Fruit fly (Drosophila melanogaster) whole organism, embryonic: ENCODE results near the gene cbt.

Experiments
- Atf-2 ChIP-seq: fragments of 200-800 bp; sonication (Bioruptor generic); optimal IDR thresholded peaks from 2 replicates; lab custom pipeline; 2016; ENCODE audit warnings: missing biosample characterization, missing genetic modification characterization
- Bgb ChIP-seq: fragments of 200-800 bp; sonication (Bioruptor generic); IDR thresholded peaks from 2 replicates; pipeline ENCODE4 v1.3.6; 2022; ENCODE audit warnings: missing biosample characterization, missing genetic modification characterization; ENCODE audit not compliant: partially characterized antibody
- Blimp-1 ChIP-seq: fragments of 200-800 bp; sonication (Bioruptor generic); optimal IDR thresholded peaks from 3 replicates; lab custom pipeline; 2018; ENCODE audit warnings: missing biosample characterization, missing genetic modification characterization, mild to moderate bottlenecking, moderate library complexity, missing genetic modification reagents
- CG11504 ChIP-seq: fragments of 200-800 bp; sonication (Bioruptor generic); optimal IDR thresholded peaks from 3 replicates; lab custom pipeline; 2019; ENCODE audit warnings: missing biosample characterization, mild to moderate bottlenecking, missing genetic modification characterization, moderate library complexity
- CG1233 ChIP-seq: fragments of 200-800 bp; sonication (Bioruptor generic); optimal IDR thresholded peaks from 4 replicates; lab custom pipeline; 2018; ENCODE audit warnings: missing biosample characterization, mild to moderate bottlenecking, missing genetic modification characterization
- CG13123 ChIP-seq: fragments of 200-800 bp; sonication (Bioruptor generic); optimal IDR thresholded peaks from 2 replicates; lab custom pipeline; 2016; ENCODE audit warnings: missing biosample characterization, missing genetic modification characterization
- CG13624 ChIP-seq: fragments of 200-800 bp; sonication (Bioruptor generic); optimal IDR thresholded peaks from 2 replicates; lab custom pipeline; 2016; ENCODE audit warnings: missing biosample characterization, missing genetic modification characterization
- CG15479 ChIP-seq: fragments of 200-800 bp; sonication (Bioruptor generic); optimal IDR thresholded peaks from 3 replicates; lab custom pipeline; 2019; ENCODE audit warnings: missing biosample characterization, mild to moderate bottlenecking, missing genetic modification characterization, moderate library complexity
- CG17568 ChIP-seq: fragments of 200-800 bp; sonication (Bioruptor generic); optimal IDR thresholded peaks from 2 replicates; lab custom pipeline; 2018; ENCODE audit warnings: missing biosample characterization, mild to moderate bottlenecking, missing genetic modification characterization, moderate library complexity
- CG17829 ChIP-seq: fragments of 200-800 bp; optimal IDR thresholded peaks from 2 replicates; lab custom pipeline; 2019; ENCODE audit warnings: missing biosample characterization, mild to moderate bottlenecking, missing genetic modification characterization, moderate library complexity
- CG2199 ChIP-seq: fragments of 200-800 bp; sonication (Bioruptor generic); IDR thresholded peaks from 3 replicates; pipeline ENCODE4 v1.3.6; 2022; ENCODE audit warnings: missing biosample characterization, missing genetic modification characterization
- CG31365 ChIP-seq: fragments of 200-800 bp; sonication (Bioruptor generic); optimal IDR thresholded peaks from 2 replicates; lab custom pipeline; 2018; ENCODE audit warnings: missing biosample characterization, mild to moderate bottlenecking, missing genetic modification characterization
- CG6765 ChIP-seq: fragments of 200-800 bp; sonication (Bioruptor generic); optimal IDR thresholded peaks from 3 replicates; lab custom pipeline; 2017; ENCODE audit warnings: missing biosample characterization, mild to moderate bottlenecking, missing genetic modification characterization
- CG7271 ChIP-seq: fragments of 200-800 bp; sonication (Bioruptor generic); optimal IDR thresholded peaks from 2 replicates; lab custom pipeline; 2018; ENCODE audit warnings: missing biosample characterization, mild to moderate bottlenecking, missing genetic modification characterization, moderate library complexity
- CG7786 ChIP-seq: fragments of 200-800 bp; sonication (Bioruptor generic); optimal IDR thresholded peaks from 2 replicates; lab custom pipeline; 2016; ENCODE audit warnings: missing biosample characterization, missing genetic modification characterization
- CG8944 ChIP-seq: fragments of 200-800 bp; sonication (Bioruptor generic); optimal IDR thresholded peaks from 3 replicates; lab custom pipeline; 2016; ENCODE audit warnings: missing biosample characterization, missing genetic modification characterization
- CG9876 ChIP-seq: fragments of 200-800 bp; sonication (Bioruptor generic); optimal IDR thresholded peaks from 2 replicates; lab custom pipeline; 2016; ENCODE audit warnings: missing biosample characterization, missing genetic modification characterization
- Chrac-16 ChIP-seq: fragments of 200-800 bp; sonication (Bioruptor generic); optimal IDR thresholded peaks from 3 replicates; lab custom pipeline; 2016; ENCODE audit warnings: missing biosample characterization, missing genetic modification characterization
- D19A ChIP-seq: fragments of 200-800 bp; optimal IDR thresholded peaks from 3 replicates; lab custom pipeline; 2019; ENCODE audit warnings: missing biosample characterization, mild to moderate bottlenecking, missing genetic modification characterization, moderate library complexity
- Deaf1 ChIP-seq: fragments of 200-800 bp; optimal IDR thresholded peaks from 3 replicates; lab custom pipeline; 2019; ENCODE audit warnings: missing biosample characterization, mild to moderate bottlenecking, missing genetic modification characterization, moderate library complexity
- Dek ChIP-seq: fragments of 200-800 bp; sonication (Bioruptor generic); optimal IDR thresholded peaks from 3 replicates; lab custom pipeline; 2019; ENCODE audit warnings: missing biosample characterization, mild to moderate bottlenecking, missing genetic modification characterization, moderate library complexity
- Kr ChIP-seq: fragments of 200-800 bp; sonication (Bioruptor generic); optimal IDR thresholded peaks from 2 replicates; lab custom pipeline; 2017; ENCODE audit warnings: missing biosample characterization, mild to moderate bottlenecking, missing genetic modification characterization
- Med ChIP-seq: fragments of 200-800 bp; sonication (Bioruptor generic); peaks from one replicate; lab custom pipeline; 2016; ENCODE audit warnings: missing biosample characterization, missing genetic modification characterization, mild to moderate bottlenecking, inconsistent platforms, moderate library complexity
- Pdp1 ChIP-seq, 2 experiments: fragments of 200-800 bp; sonication (Bioruptor generic); optimal IDR thresholded peaks; 3 replicates each; lab custom pipeline; 2016; ENCODE audit warnings: missing biosample characterization in 2 of 2, missing genetic modification characterization in 2 of 2, mild to moderate bottlenecking in 1 of 2, moderate library complexity in 1 of 2
- Sox102F ChIP-seq: fragments of 200-800 bp; sonication (Bioruptor generic); optimal IDR thresholded peaks from 2 replicates; lab custom pipeline; 2018; ENCODE audit warnings: missing biosample characterization, mild to moderate bottlenecking, missing genetic modification characterization, moderate library complexity
- ab ChIP-seq: fragments of 200-800 bp; sonication (Bioruptor generic); optimal IDR thresholded peaks from 2 replicates; lab custom pipeline; 2016; ENCODE audit warnings: missing biosample characterization, missing genetic modification characterization
- abd-A ChIP-seq: fragments of 200-800 bp; sonication (Bioruptor generic); optimal IDR thresholded peaks from 3 replicates; lab custom pipeline; 2019; ENCODE audit warnings: missing biosample characterization, mild to moderate bottlenecking, missing genetic modification characterization, moderate library complexity
- cad ChIP-seq: fragments of >200 bp; optimal IDR thresholded peaks from 2 replicates; lab custom pipeline; 2017; ENCODE audit warnings: missing biosample characterization, missing genetic modification characterization
- chinmo ChIP-seq: fragments of 200-800 bp; sonication (Bioruptor generic); IDR thresholded peaks from 4 replicates; pipeline ENCODE4 v1.3.6; 2022; ENCODE audit warnings: missing biosample characterization, missing genetic modification characterization; ENCODE audit not compliant: partially characterized antibody
- crol ChIP-seq: fragments of 200-800 bp; sonication (Bioruptor generic); IDR thresholded peaks from 2 replicates; pipeline ENCODE4 v1.3.6; 2022; ENCODE audit warnings: missing biosample characterization, missing genetic modification characterization
- dm ChIP-seq: fragments of 200-800 bp; sonication (Bioruptor generic); optimal IDR thresholded peaks from 3 replicates; lab custom pipeline; 2016; ENCODE audit warnings: missing biosample characterization, missing genetic modification characterization
- gcm ChIP-seq: fragments of 200-800 bp; sonication (Bioruptor generic); optimal IDR thresholded peaks from 2 replicates; lab custom pipeline; 2019; ENCODE audit warnings: missing biosample characterization, mild to moderate bottlenecking, missing genetic modification characterization, moderate library complexity
- grn ChIP-seq: fragments of 200-800 bp; sonication (Bioruptor generic); optimal IDR thresholded peaks from 3 replicates; lab custom pipeline; 2017; ENCODE audit warnings: missing biosample characterization, missing genetic modification characterization
- kni ChIP-seq: fragments of 200-800 bp; sonication (Bioruptor generic); optimal IDR thresholded peaks from 3 replicates; lab custom pipeline; 2017; ENCODE audit warnings: mild to moderate bottlenecking, missing biosample characterization, missing genetic modification reagents, missing genetic modification characterization
- lov ChIP-seq, 2 experiments: fragments of 200-800 bp in 1 of 2; fragments of >200 bp in 1 of 2; sonication (Bioruptor generic) in 1 of 2; IDR thresholded peaks in 1 of 2; optimal IDR thresholded peaks in 1 of 2; 2 replicates in 1 of 2; 3 replicates in 1 of 2; pipeline versions ENCODE4 v1.3.6 to Lab custom; 2017 to 2022; ENCODE audit warnings: missing biosample characterization in 1 of 2, missing genetic modification characterization in 1 of 2
- nerfin-1 ChIP-seq: fragments of 200-800 bp; sonication (Bioruptor generic); optimal IDR thresholded peaks from 3 replicates; lab custom pipeline; 2019; ENCODE audit warnings: missing biosample characterization, mild to moderate bottlenecking, missing genetic modification characterization, moderate library complexity
- nerfin-2 ChIP-seq: fragments of 200-800 bp; sonication (Bioruptor generic); IDR thresholded peaks from 2 replicates; pipeline ENCODE4 v1.3.6; 2022; ENCODE audit warnings: missing biosample characterization, missing genetic modification characterization; ENCODE audit not compliant: partially characterized antibody
- odd ChIP-seq: fragments of 200-800 bp; sonication (Bioruptor generic); optimal IDR thresholded peaks from 2 replicates; lab custom pipeline; 2017; ENCODE audit warnings: missing biosample characterization, mild to moderate bottlenecking, missing genetic modification characterization
- pita ChIP-seq: fragments of 200-800 bp; sonication (Bioruptor generic); optimal IDR thresholded peaks from 2 replicates; lab custom pipeline; 2017; ENCODE audit warnings: missing biosample characterization, mild to moderate bottlenecking, missing genetic modification characterization
- pros ChIP-seq: fragments of 200-800 bp; sonication (Bioruptor generic); optimal IDR thresholded peaks from 3 replicates; lab custom pipeline; 2019; ENCODE audit warnings: missing biosample characterization, mild to moderate bottlenecking, missing genetic modification characterization, moderate library complexity
- shn ChIP-seq: fragments of 200-800 bp; sonication (Bioruptor generic); optimal IDR thresholded peaks from 3 replicates; lab custom pipeline; 2016; ENCODE audit warnings: missing biosample characterization, missing genetic modification characterization
- tll ChIP-seq, 2 experiments: fragments of 200-800 bp in 1 of 2; fragments of >200 bp in 1 of 2; sonication (Bioruptor generic) in 1 of 2; optimal IDR thresholded peaks; 2 replicates each; lab custom pipeline; 2017 to 2019; ENCODE audit warnings: missing biosample characterization in 2 of 2, missing genetic modification characterization in 2 of 2, mild to moderate bottlenecking in 1 of 2, moderate library complexity in 1 of 2
- tup ChIP-seq: fragments of 200-800 bp; sonication (Bioruptor generic); optimal IDR thresholded peaks from 2 replicates; lab custom pipeline; 2016; ENCODE audit warnings: missing biosample characterization, mild to moderate bottlenecking, missing genetic modification characterization, moderate library complexity
- zen ChIP-seq: fragments of 200-800 bp; sonication (Bioruptor generic); optimal IDR thresholded peaks from 3 replicates; lab custom pipeline; 2018; ENCODE audit warnings: missing biosample characterization, mild to moderate bottlenecking, missing genetic modification characterization, moderate library complexity

cbt gene

DNA sequence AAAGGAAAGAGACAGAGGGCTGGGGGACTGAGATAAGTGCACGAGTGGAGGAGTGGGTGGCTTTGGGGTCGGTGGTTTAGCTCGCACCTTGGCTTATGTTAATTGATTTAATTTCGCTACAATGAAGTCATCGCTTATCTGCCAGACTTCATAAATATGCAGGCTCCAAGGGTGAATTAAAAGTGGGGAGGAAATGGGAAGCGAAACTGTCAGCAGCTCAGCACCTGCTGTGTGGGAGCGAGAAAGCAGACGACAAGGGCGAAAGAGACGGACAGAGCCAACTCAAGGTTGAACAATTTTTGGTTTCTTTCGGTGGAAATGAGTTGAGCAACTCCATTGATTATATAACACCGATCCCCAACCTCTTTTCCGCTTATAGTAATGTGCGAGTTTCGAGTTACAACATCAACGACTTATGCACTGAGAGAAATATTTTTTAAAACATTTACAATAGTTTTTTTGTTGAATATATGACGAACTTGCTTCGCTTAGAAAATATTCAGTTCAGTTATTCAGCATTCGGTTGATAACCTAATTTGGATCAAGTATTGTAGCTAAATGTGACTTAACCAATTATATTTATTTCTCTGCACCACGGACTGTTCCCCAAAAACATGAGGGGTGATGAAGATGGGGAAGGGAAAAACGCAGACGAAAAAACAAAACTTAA, 41.0 kb upstream of the cbt start (continued):
- TF ChIP-seq CG9876, result peak; percentile 30
- no peak for TF ChIP-seq pita (GFP tag; lab: Kevin White, UChicago)
- no peak for TF ChIP-seq CG6765 (GFP tag; lab: Kevin White, UChicago)
- TF ChIP-seq CG17568, result peak; percentile 82
- peak; percentile 96 for TF ChIP-seq Sox102F (GFP tag; lab: Kevin White, UChicago)
- peak; percentile 70 for TF ChIP-seq shn (GFP tag; lab: Kevin White, UChicago)
- TF ChIP-seq D19A (tag; lab: Kevin White, UChicago), result peak; percentile 91
- no peak for TF ChIP-seq Bgb (GFP tag; lab: Robert Waterston, UW)
- TF ChIP-seq CG1233 (GFP tag; lab: Kevin White, UChicago), result peak; percentile 33

DNA sequence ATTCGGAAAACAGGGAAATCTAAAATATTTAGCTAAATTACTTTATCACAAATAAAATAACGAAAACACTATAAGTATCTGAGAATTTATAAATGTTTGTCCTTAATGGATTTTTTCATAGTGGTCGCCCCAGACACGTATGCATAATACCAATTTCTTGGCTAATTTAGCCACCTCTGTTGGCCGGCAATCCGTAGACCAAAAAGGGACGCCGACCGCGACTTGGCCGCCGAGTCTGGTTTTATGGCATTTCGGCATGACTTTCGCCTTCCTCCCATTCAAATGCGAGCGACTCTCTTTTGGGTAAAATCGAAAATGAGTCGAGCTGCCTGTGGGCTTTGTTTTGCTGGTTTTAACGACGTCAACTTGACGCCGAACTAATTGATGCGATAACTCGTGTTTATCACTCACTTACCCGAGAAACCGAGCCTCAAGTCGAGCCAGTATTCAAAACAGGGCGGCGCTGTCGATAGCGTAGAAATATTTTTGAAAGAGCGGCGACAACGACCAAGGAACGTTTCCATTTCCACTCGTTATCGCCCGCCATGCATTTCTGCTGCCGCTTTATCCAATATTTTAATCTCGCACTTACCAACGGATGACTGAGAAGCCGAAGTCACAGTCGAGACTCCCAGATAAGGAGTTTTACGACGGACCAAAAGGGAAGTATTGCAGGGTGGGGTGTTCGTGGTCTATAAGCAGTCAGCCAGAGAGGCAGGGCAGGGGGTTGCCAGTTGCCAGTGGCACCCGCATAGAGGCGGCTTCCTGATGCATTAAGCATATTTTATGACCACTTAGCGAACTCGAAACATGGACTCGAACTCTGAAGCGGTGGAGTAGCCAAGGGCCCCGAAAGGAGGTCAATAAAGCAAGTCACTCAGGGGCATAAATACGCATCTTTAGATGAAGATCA, 39.7 kb upstream of the cbt start:
- TF ChIP-seq CG15479 (GFP tag; lab: Kevin White, UChicago) (peak; percentile 57), odd (GFP tag; lab: Kevin White, UChicago) (peak; percentile 30), tll (GFP tag; optimal IDR thresholded peaks at IDR 0.05; lab: Kevin White, UChicago) (peak in 1 of 2 experiments; percentile 67), CG7786 (GFP tag; lab: Kevin White, UChicago) (no peak), gcm (peak; percentile 58), Med (GFP tag; lab: Kevin White, UChicago) (peak; percentile 59), CG31365 (tag; lab: Kevin White, UChicago) (no peak), crol (peak; percentile 69), nerfin-2 (GFP tag; lab: Robert Waterston, UW) (no peak), chinmo (0 out of 4 replicates have a peak, but pooled peaks have one; percentile 49), CG2199 (GFP tag; lab: Robert Waterston, UW) (0 out of 3 replicates have a peak, but pooled peaks have one; percentile 57), Blimp-1 (GFP tag; lab: Kevin White, UChicago) (peak; percentile 26), Atf-2 (GFP tag; lab: Kevin White, UChicago) (no peak), zen (tag; lab: Kevin White, UChicago) (peak; percentile 95), CG8944 (no peak), abd-A (tag; lab: Kevin White, UChicago) (peak; percentile 38), CG7271 (no peak), Dek (tag; lab: Kevin White, UChicago) (no peak), CG11504 (no peak), ab (GFP tag; lab: Kevin White, UChicago) (no peak), Deaf1 (tag; lab: Kevin White, UChicago) (peak; percentile 44), CG17829 (peak; percentile 2), lov (optimal IDR thresholded peaks at IDR 0.05; lab: Kevin White, UChicago) (no peak), lov (GFP tag; IDR thresholded peaks at IDR 0.05; lab: Robert Waterston, UW) (0 out of 3 replicates have a peak, but pooled peaks have one; percentile 34), nerfin-1 (tag; lab: Kevin White, UChicago) (peak; percentile 8), Kr (GFP tag; lab: Kevin White, UChicago) (peak; percentile 1), tup (GFP tag; lab: Kevin White, UChicago) (peak; percentile 57), dm (no peak), Pdp1 (GFP tag; optimal IDR thresholded peaks at IDR 0.05; lab: Kevin White, UChicago) (peak in 1 of 2 experiments; percentile 27), cad (peak; percentile 56), CG13624 (GFP tag; lab: Kevin White, UChicago) (no peak), kni (GFP tag; lab: Kevin White, UChicago) (peak; percentile 7), pros (GFP tag; lab: Kevin White, UChicago) (peak; percentile 73), Chrac-16 (GFP tag; lab: Kevin White, UChicago) (no peak), grn (peak; percentile 92), CG13123 (no peak)
